Fruit fly (Drosophila melanogaster): ENCODE measurements around the gene CG42590.
A peak's percentile ranks its signal among the peaks of the same experiment; 100 is the strongest.

Gene CG42590

DNA sequence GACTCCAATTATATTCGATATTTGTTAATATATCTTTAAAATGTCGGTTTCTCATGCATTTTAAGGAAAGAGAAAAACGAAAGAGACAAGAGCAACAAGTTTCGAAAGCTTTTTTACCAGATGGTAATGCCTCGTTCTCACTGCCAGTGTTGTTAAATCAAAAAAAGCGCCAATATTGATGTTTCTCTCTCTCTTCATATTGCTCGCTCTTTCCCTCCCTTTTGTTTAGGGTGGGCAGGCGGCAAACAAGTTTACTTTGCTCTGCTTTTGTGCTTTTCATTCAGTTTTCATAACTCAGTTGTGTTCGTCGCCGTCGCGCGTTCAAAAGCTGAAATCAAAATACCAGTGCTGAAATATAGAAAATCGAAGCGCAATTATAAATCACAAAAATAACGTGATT lies 12.8 kb upstream of the CG42590 start (continued):
- TF ChIP-seq CG6689 (GFP tag; IDR thresholded peaks at IDR 0.05), result peak; percentile 31; the same call in 1 of the 2 replicates
- no peak for TF ChIP-seq CG31224 (GFP tag; IDR thresholded peaks at IDR 0.05)
- TF ChIP-seq CG3847 (GFP tag; IDR thresholded peaks at IDR 0.05), result no peak
- peak; percentile 75 for TF ChIP-seq CG18599 (GFP tag; optimal IDR thresholded peaks at IDR 0.05)
- TF ChIP-seq CG2116 (GFP tag; optimal IDR thresholded peaks at IDR 0.05), result peak; percentile 17
- TF ChIP-seq zf30C (GFP tag; optimal IDR thresholded peaks at IDR 0.05), result no peak
- no peak for TF ChIP-seq Hr78 (GFP tag; optimal IDR thresholded peaks at IDR 0.05)
- peak; percentile 53 for TF ChIP-seq pfk (GFP tag; optimal IDR thresholded peaks at IDR 0.05)
- TF ChIP-seq CG6813 (GFP tag; optimal IDR thresholded peaks at IDR 0.05), result peak; percentile 56
- peak; percentile 13 for TF ChIP-seq Ets97D (GFP tag; optimal IDR thresholded peaks at IDR 0.05)
- no peak for TF ChIP-seq gsb-n (tag; optimal IDR thresholded peaks at IDR 0.05)
- TF ChIP-seq Dll (GFP tag; IDR thresholded peaks at IDR 0.05; ENCODE audit: partially characterized antibody), result peak; percentile 48; the same call in 1 of the 4 replicates
- TF ChIP-seq unc-4 (GFP tag; IDR thresholded peaks at IDR 0.05; ENCODE audit: partially characterized antibody), result peak; percentile 51; the same call in 1 of the 2 replicates
- no peak for TF ChIP-seq Atf3 (GFP tag; optimal IDR thresholded peaks at IDR 0.05)
- peak; percentile 51 for TF ChIP-seq YL-1 (GFP tag; optimal IDR thresholded peaks at IDR 0.05)
- TF ChIP-seq sd (tag; optimal IDR thresholded peaks at IDR 0.05), result peak; percentile 54
- no peak for TF ChIP-seq nmo (GFP tag; optimal IDR thresholded peaks at IDR 0.05)
- TF ChIP-seq Lim3 (GFP tag; IDR thresholded peaks at IDR 0.05), result no peak
- TF ChIP-seq al (GFP tag; IDR thresholded peaks at IDR 0.05), result no peak
- TF ChIP-seq CG9797 (GFP tag; optimal IDR thresholded peaks at IDR 0.05), result no peak
- TF ChIP-seq Eip74EF (GFP tag; optimal IDR thresholded peaks at IDR 0.05), result peak in 1 of 2 experiments; percentile 20
- TF ChIP-seq nerfin-2 (GFP tag; IDR thresholded peaks at IDR 0.05; ENCODE audit: partially characterized antibody), result no peak
- peak; percentile 79 for TF ChIP-seq caup (GFP tag; optimal IDR thresholded peaks at IDR 0.05; ENCODE audit: severe bottlenecking)
- peak; percentile 5 for TF ChIP-seq ind (GFP tag; optimal IDR thresholded peaks at IDR 0.05)
- TF ChIP-seq Ravus (GFP tag; IDR thresholded peaks at IDR 0.05), result no peak
- peak; percentile 77; the same call in 2 of the 4 replicates for TF ChIP-seq chinmo (GFP tag; IDR thresholded peaks at IDR 0.05; ENCODE audit: partially characterized antibody)
- TF ChIP-seq prd (optimal IDR thresholded peaks at IDR 0.05), result no peak
- TF ChIP-seq prd (GFP tag; IDR thresholded peaks at IDR 0.05), result no peak
- peak; percentile 83 for TF ChIP-seq sens (GFP tag)
- TF ChIP-seq tgo (GFP tag; IDR thresholded peaks at IDR 0.05), result no peak
- TF ChIP-seq CG1603 (tag; optimal IDR thresholded peaks at IDR 0.05), result peak; percentile 40
- TF ChIP-seq jing (GFP tag; optimal IDR thresholded peaks at IDR 0.05), result no peak
- no peak for TF ChIP-seq tx (GFP tag; optimal IDR thresholded peaks at IDR 0.05)
- no peak for TF ChIP-seq bcd (GFP tag; optimal IDR thresholded peaks at IDR 0.05)
- no peak for TF ChIP-seq Bgb (GFP tag; IDR thresholded peaks at IDR 0.05; ENCODE audit: partially characterized antibody)
- TF ChIP-seq schlank (tag; optimal IDR thresholded peaks at IDR 0.05), result peak; percentile 17
- no peak for TF ChIP-seq dm (GFP tag; optimal IDR thresholded peaks at IDR 0.05)
- TF ChIP-seq vvl (GFP tag; IDR thresholded peaks at IDR 0.05), result peak; percentile 73; the same call in 1 of the 2 replicates
- TF ChIP-seq CG15269 (tag; optimal IDR thresholded peaks at IDR 0.05), result peak; percentile 63
- peak; percentile 66 for TF ChIP-seq gro (GFP tag; optimal IDR thresholded peaks at IDR 0.05)
- TF ChIP-seq BtbVII (GFP tag; optimal IDR thresholded peaks at IDR 0.05), result peak; percentile 65
- TF ChIP-seq CG4424 (GFP tag; optimal IDR thresholded peaks at IDR 0.05), result no peak
- no peak for TF ChIP-seq fu2 (GFP tag; optimal IDR thresholded peaks at IDR 0.05)
- TF ChIP-seq chn (GFP tag; optimal IDR thresholded peaks at IDR 0.05), result peak; percentile 42
- no peak for TF ChIP-seq h (optimal IDR thresholded peaks at IDR 0.05)
- no peak for TF ChIP-seq pnt (GFP tag; optimal IDR thresholded peaks at IDR 0.05)
- TF ChIP-seq CG13624 (GFP tag; optimal IDR thresholded peaks at IDR 0.05), result peak; percentile 8
- peak; percentile 95 for TF ChIP-seq Med (GFP tag)
- TF ChIP-seq CG15601 (tag; optimal IDR thresholded peaks at IDR 0.05), result peak; percentile 10
- TF ChIP-seq dpn (GFP tag; optimal IDR thresholded peaks at IDR 0.05), result peak; percentile 13 to 42
- TF ChIP-seq CG9932 (GFP tag; IDR thresholded peaks at IDR 0.05), result no peak; the same call in 1 of the 2 replicates

Data from whole organism, embryonic.